Worm (Caenorhabditis elegans): Measurements from ENCODE around the gene F39E9.6.
"Not testable (repeated sequence)": the region's sequence is repeated elsewhere in the genome, so short reads cannot be mapped to it uniquely, and the experiment has no call there.

F39E9.6 gene

ce11 chrII:3295193-3295592 lies 18.1 kb downstream of the F39E9.6 start, which contains the start of gene btb-17:
Gene btb-17, plus strand, starts transcription at chrII:3295405.
- no peak for TF ChIP-seq lsy-2 (tag; optimal IDR thresholded peaks at IDR 0.05)
- peak; percentile 9 for TF ChIP-seq gmeb-1 (tag; optimal IDR thresholded peaks at IDR 0.05)
- TF ChIP-seq fos-1 (tag; optimal IDR thresholded peaks at IDR 0.05) = peak; percentile 58

DNA sequence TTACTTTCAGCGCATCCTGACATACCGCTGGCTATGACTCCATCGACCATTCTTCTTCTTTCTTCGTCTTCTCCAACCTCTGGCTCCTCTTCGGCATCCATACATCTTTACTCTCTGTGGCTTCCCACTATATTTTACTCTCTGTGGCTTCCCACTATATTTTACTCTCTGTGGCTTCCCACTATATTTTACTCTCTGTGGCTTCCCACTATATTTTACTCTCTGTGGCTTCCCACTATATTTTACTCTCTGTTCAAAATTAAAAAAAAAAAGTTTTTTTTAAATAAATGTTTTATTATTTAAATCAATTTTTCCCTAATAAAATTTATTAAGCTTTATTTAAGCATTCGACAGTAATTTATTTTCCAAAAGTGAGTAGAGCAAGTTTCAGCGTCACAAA lies 22.8 kb downstream of the F39E9.6 start, which contains the start of gene F39E9.14:
F39E9.14 (minus strand) TSS at position 101 of the 400 bp plus-strand sequence.
- not testable (repeated sequence) for TF ChIP-seq lsy-2, lin-39, lin-11 (tag; optimal IDR thresholded peaks at IDR 0.05)

- TF ChIP-seq skn-1 (tag; optimal IDR thresholded peaks at IDR 0.05) (no peak), F13H6.1 (tag; optimal IDR thresholded peaks at IDR 0.05) (no peak), ztf-1 (GFP tag; conservative IDR thresholded peaks at IDR 0.05) (no peak), alr-1 (tag; optimal IDR thresholded peaks at IDR 0.05) (no peak), unc-55 (GFP tag; optimal IDR thresholded peaks at IDR 0.05) (no peak)
Measured at ce11 chrII:3287073-3287472, 26.3 kb downstream of the F39E9.6 start, which contains the start of gene sri-63. Gene sri-63, plus strand, starts transcription at chrII:3287373.

ce11 chrII:3284558-3284957 lies 28.8 kb downstream of the F39E9.6 start, which contains the start of gene scl-15:
Gene scl-15, minus strand, starts transcription at chrII:3284658.
- TF ChIP-seq elt-1 (tag; optimal IDR thresholded peaks at IDR 0.05) (no peak), lin-13 (GFP tag; optimal IDR thresholded peaks at IDR 0.05) (no peak), peb-1 (tag; optimal IDR thresholded peaks at IDR 0.05) (no peak), alr-1 (tag; optimal IDR thresholded peaks at IDR 0.05) (no peak), snpc-4 (tag; optimal IDR thresholded peaks at IDR 0.05) (no peak), ama-1 (optimal IDR thresholded peaks at IDR 0.05) (no peak), ceh-82 (tag; optimal IDR thresholded peaks at IDR 0.05) (no peak), nhr-6 (tag; optimal IDR thresholded peaks at IDR 0.05) (no peak), ztf-11 (tag; optimal IDR thresholded peaks at IDR 0.05) (no peak), nhr-23 (tag; optimal IDR thresholded peaks at IDR 0.05) (no peak), gmeb-1 (tag; optimal IDR thresholded peaks at IDR 0.05) (no peak), fos-1 (tag; optimal IDR thresholded peaks at IDR 0.05) (no peak), unc-55 (GFP tag; optimal IDR thresholded peaks at IDR 0.05) (no peak)

- TF ChIP-seq F13H6.1 (tag; optimal IDR thresholded peaks at IDR 0.05) (no peak), blmp-1 (tag; optimal IDR thresholded peaks at IDR 0.05; ENCODE audit: insufficient read depth) (no peak), mdl-1 (tag; optimal IDR thresholded peaks at IDR 0.05) (no peak), unc-39 (tag; optimal IDR thresholded peaks at IDR 0.05) (no peak), ceh-82 (tag; optimal IDR thresholded peaks at IDR 0.05) (no peak), nhr-77 (tag; optimal IDR thresholded peaks at IDR 0.05) (no peak)
Measured at ce11 chrII:3282353-3282752, 31.0 kb downstream of the F39E9.6 start, which contains the start of gene nep-13. Gene nep-13, plus strand, starts transcription at chrII:3282653.

ce11 chrII:3278634-3279033 lies 34.7 kb downstream of the F39E9.6 start, which contains the start of gene wht-4:
Gene wht-4, plus strand, starts transcription at chrII:3278934.
- TF ChIP-seq ZK546.5 (tag; optimal IDR thresholded peaks at IDR 0.05) (no peak), Y55F3AM.14 (GFP tag; optimal IDR thresholded peaks at IDR 0.05) (no peak), nhr-77 (tag; optimal IDR thresholded peaks at IDR 0.05) (no peak), ztf-4 (tag; optimal IDR thresholded peaks at IDR 0.05) (no peak), egl-27 (tag; optimal IDR thresholded peaks at IDR 0.05) (no peak), nhr-237 (tag; optimal IDR thresholded peaks at IDR 0.05) (no peak), nhr-25 (tag; optimal IDR thresholded peaks at IDR 0.05) (no peak), elt-3 (tag; optimal IDR thresholded peaks at IDR 0.05) (no peak), peb-1 (tag; optimal IDR thresholded peaks at IDR 0.05) (no peak), nhr-21 (tag; optimal IDR thresholded peaks at IDR 0.05) (no peak), ceh-82 (tag; optimal IDR thresholded peaks at IDR 0.05) (no peak), mab-5 (tag; optimal IDR thresholded peaks at IDR 0.05) (no peak), F13H6.1 (tag; optimal IDR thresholded peaks at IDR 0.05) (no peak), C34F6.9 (tag; optimal IDR thresholded peaks at IDR 0.05) (no peak), ztf-1 (GFP tag; conservative IDR thresholded peaks at IDR 0.05) (no peak), elt-1 (tag; optimal IDR thresholded peaks at IDR 0.05) (no peak), nhr-12 (tag; optimal IDR thresholded peaks at IDR 0.05) (no peak), mdl-1 (tag; optimal IDR thresholded peaks at IDR 0.05) (no peak), mbf-1 (tag; optimal IDR thresholded peaks at IDR 0.05) (no peak), lin-39 (tag; optimal IDR thresholded peaks at IDR 0.05) (no peak)

Data from whole organism, L2 larva.